Fruit fly (Drosophila melanogaster) whole organism, embryonic: ENCODE measurements around the gene vih.

Experiments
- Ada2b ChIP-seq: fragments of 200-800 bp; sonication (Bioruptor generic); IDR thresholded peaks from 2 replicates; pipeline ENCODE4 v1.3.6; 2022; ENCODE audit warnings: missing biosample characterization, missing genetic modification characterization
- Atf3 ChIP-seq: fragments of 200-800 bp; sonication (Bioruptor generic); optimal IDR thresholded peaks from 3 replicates; lab custom pipeline; 2016; ENCODE audit warnings: missing biosample characterization, missing genetic modification characterization
- Blimp-1 ChIP-seq: fragments of 200-800 bp; sonication (Bioruptor generic); optimal IDR thresholded peaks from 3 replicates; lab custom pipeline; 2018; ENCODE audit warnings: missing biosample characterization, missing genetic modification characterization, mild to moderate bottlenecking, moderate library complexity, missing genetic modification reagents
- Bteb2 ChIP-seq: fragments of 200-800 bp; sonication (Bioruptor generic); optimal IDR thresholded peaks from 2 replicates; lab custom pipeline; 2016; ENCODE audit warnings: missing biosample characterization, missing genetic modification characterization
- CG11085 ChIP-seq: fragments of 200-800 bp; sonication (Bioruptor generic); IDR thresholded peaks from 2 replicates; pipeline ENCODE4 v1.3.6; 2022; ENCODE audit warnings: missing biosample characterization, missing genetic modification characterization
- CG12155 ChIP-seq: fragments of 200-800 bp; sonication (Bioruptor generic); optimal IDR thresholded peaks from 3 replicates; lab custom pipeline; 2016; ENCODE audit warnings: missing biosample characterization, missing genetic modification characterization
- CG15601 ChIP-seq: fragments of 200-800 bp; sonication (Bioruptor generic); optimal IDR thresholded peaks from 3 replicates; lab custom pipeline; 2019; ENCODE audit warnings: missing biosample characterization, mild to moderate bottlenecking, missing genetic modification characterization, moderate library complexity
- CG16813 ChIP-seq: fragments of 200-800 bp; sonication (Bioruptor generic); IDR thresholded peaks from 3 replicates; pipeline ENCODE4 v1.3.6; 2022; ENCODE audit warnings: missing biosample characterization, missing genetic modification characterization; ENCODE audit not compliant: partially characterized antibody
- CG17186 ChIP-seq: fragments of 200-800 bp; sonication (Bioruptor generic); optimal IDR thresholded peaks from 3 replicates; lab custom pipeline; 2017; ENCODE audit warnings: missing biosample characterization, missing genetic modification reagents, missing genetic modification characterization
- CG17361 ChIP-seq: fragments of 200-800 bp; sonication (Bioruptor generic); IDR thresholded peaks from 3 replicates; pipeline ENCODE4 v1.3.6; 2022; ENCODE audit warnings: missing biosample characterization, missing genetic modification characterization
- CG17802 ChIP-seq: fragments of 200-800 bp; sonication (Bioruptor generic); optimal IDR thresholded peaks from 2 replicates; lab custom pipeline; 2018; ENCODE audit warnings: missing biosample characterization, mild to moderate bottlenecking, missing genetic modification characterization, moderate library complexity
- CG1832 ChIP-seq: fragments of 200-800 bp; sonication (Bioruptor generic); optimal IDR thresholded peaks from 2 replicates; lab custom pipeline; 2017; ENCODE audit warnings: missing biosample characterization, mild to moderate bottlenecking, missing genetic modification characterization, inconsistent platforms
- CG18476 ChIP-seq: fragments of 200-800 bp; sonication (Bioruptor generic); optimal IDR thresholded peaks from 2 replicates; lab custom pipeline; 2016; ENCODE audit warnings: missing biosample characterization, mild to moderate bottlenecking, missing genetic modification characterization
- CG18599 ChIP-seq: fragments of 200-800 bp; sonication (Bioruptor generic); optimal IDR thresholded peaks from 3 replicates; lab custom pipeline; 2017; ENCODE audit warnings: missing biosample characterization, missing genetic modification characterization, mild to moderate bottlenecking, moderate library complexity, missing genetic modification reagents
- CG31388 ChIP-seq: fragments of 200-800 bp; sonication (Bioruptor generic); optimal IDR thresholded peaks from 2 replicates; lab custom pipeline; 2016; ENCODE audit warnings: missing biosample characterization, missing genetic modification characterization
- CG3995 ChIP-seq: fragments of 200-800 bp; sonication (Bioruptor generic); optimal IDR thresholded peaks from 3 replicates; lab custom pipeline; 2016; ENCODE audit warnings: missing biosample characterization, missing genetic modification characterization
- CG4424 ChIP-seq: fragments of 200-800 bp; sonication (Bioruptor generic); optimal IDR thresholded peaks from 3 replicates; lab custom pipeline; 2016; ENCODE audit warnings: missing biosample characterization, missing genetic modification characterization
- CG4707 ChIP-seq: fragments of 200-800 bp; sonication (Bioruptor generic); optimal IDR thresholded peaks from 2 replicates; lab custom pipeline; 2018; ENCODE audit warnings: missing biosample characterization, mild to moderate bottlenecking, missing genetic modification characterization, moderate library complexity
- CG6272 ChIP-seq: fragments of 200-800 bp; sonication (Bioruptor generic); IDR thresholded peaks from 2 replicates; pipeline ENCODE4 v1.3.6; 2022; ENCODE audit warnings: missing biosample characterization, missing genetic modification characterization
- CG6654 ChIP-seq: fragments of 200-800 bp; sonication (Bioruptor generic); optimal IDR thresholded peaks from 2 replicates; lab custom pipeline; 2017; ENCODE audit warnings: missing biosample characterization, mild to moderate bottlenecking, missing genetic modification characterization
- CG7357 ChIP-seq: fragments of 200-800 bp; sonication (Bioruptor generic); IDR thresholded peaks from 3 replicates; pipeline ENCODE4 v1.3.6; 2022; ENCODE audit warnings: missing biosample characterization, missing genetic modification characterization
- CG8388 ChIP-seq: fragments of 200-800 bp; sonication (Bioruptor generic); optimal IDR thresholded peaks from 2 replicates; lab custom pipeline; 2019; ENCODE audit warnings: missing biosample characterization, mild to moderate bottlenecking, missing genetic modification characterization, moderate library complexity
- CG9727 ChIP-seq: fragments of 200-800 bp; sonication (Bioruptor generic); optimal IDR thresholded peaks from 3 replicates; lab custom pipeline; 2017; ENCODE audit warnings: missing biosample characterization, mild to moderate bottlenecking, missing genetic modification characterization
- Camta ChIP-seq: fragments of 200-800 bp; sonication (Bioruptor generic); optimal IDR thresholded peaks from 2 replicates; lab custom pipeline; 2016; ENCODE audit warnings: missing biosample characterization, missing genetic modification characterization
- CrebB ChIP-seq: fragments of 200-800 bp; sonication (Bioruptor generic); optimal IDR thresholded peaks from 3 replicates; lab custom pipeline; 2018; ENCODE audit warnings: missing biosample characterization, mild to moderate bottlenecking, missing genetic modification characterization
- Doc2 ChIP-seq: fragments of 200-800 bp; sonication (Bioruptor generic); IDR thresholded peaks from 2 replicates; pipeline ENCODE4 v1.3.6; 2022; ENCODE audit warnings: missing biosample characterization, missing genetic modification characterization
- GATAe ChIP-seq: fragments of 200-800 bp; sonication (Bioruptor generic); conservative IDR thresholded peaks from 2 replicates; pipeline ENCODE4 v1.3.6; 2022; ENCODE audit warnings: missing biosample characterization, missing genetic modification characterization
- H15 ChIP-seq: fragments of 200-800 bp; sonication (Bioruptor generic); IDR thresholded peaks from 3 replicates; pipeline ENCODE4 v1.3.6; 2022; ENCODE audit warnings: missing biosample characterization, missing genetic modification characterization
- Hr78 ChIP-seq, 2 experiments: fragments of 200-800 bp in 1 of 2; fragments of >200 bp in 1 of 2; sonication (Bioruptor generic) in 1 of 2; optimal IDR thresholded peaks; 2 replicates each; lab custom pipeline; 2017 to 2019; ENCODE audit warnings: missing biosample characterization in 2 of 2, missing genetic modification characterization in 2 of 2, mild to moderate bottlenecking in 1 of 2, moderate library complexity in 1 of 2
- Lhr ChIP-seq: fragments of 200-800 bp; sonication (Bioruptor generic); optimal IDR thresholded peaks from 3 replicates; lab custom pipeline; 2017; ENCODE audit warnings: mild to moderate bottlenecking, missing biosample characterization, missing genetic modification reagents, missing genetic modification characterization
- Ptx1 ChIP-seq: fragments of 200-800 bp; sonication (Bioruptor generic); IDR thresholded peaks from 2 replicates; pipeline ENCODE4 v1.3.6; 2022; ENCODE audit warnings: missing biosample characterization, missing genetic modification characterization
- Sry-β ChIP-seq: fragments of 200-800 bp; sonication (Bioruptor generic); optimal IDR thresholded peaks from 2 replicates; lab custom pipeline; 2018; ENCODE audit warnings: missing biosample characterization, mild to moderate bottlenecking, missing genetic modification characterization, moderate library complexity
- Stat92E ChIP-seq, 3 experiments: fragments of >200 bp in 2 of 3; fragments of 200-800 bp in 1 of 3; sonication (Bioruptor generic) in 1 of 3; optimal IDR thresholded peaks; 2 replicates each; lab custom pipeline; 2017 to 2019; ENCODE audit warnings: missing biosample characterization in 3 of 3, missing genetic modification characterization in 3 of 3, mild to moderate bottlenecking in 1 of 3, moderate library complexity in 1 of 3
- al ChIP-seq: fragments of 200-800 bp; sonication (Bioruptor generic); IDR thresholded peaks from 2 replicates; pipeline ENCODE4 v1.3.6; 2022; ENCODE audit warnings: missing biosample characterization, missing genetic modification characterization
- bigmax ChIP-seq: fragments of 200-800 bp; sonication (Bioruptor generic); optimal IDR thresholded peaks from 2 replicates; lab custom pipeline; 2018; ENCODE audit warnings: missing biosample characterization, mild to moderate bottlenecking, missing genetic modification characterization
- corto ChIP-seq: fragments of 200-800 bp; sonication (Bioruptor generic); optimal IDR thresholded peaks from 2 replicates; lab custom pipeline; 2016; ENCODE audit warnings: missing biosample characterization, mild to moderate bottlenecking, missing genetic modification characterization, moderate library complexity
- dysf ChIP-seq: fragments of 200-800 bp; sonication (Bioruptor generic); IDR thresholded peaks from 3 replicates; pipeline ENCODE4 v1.3.6; 2022; ENCODE audit warnings: missing biosample characterization, missing genetic modification characterization
- emc ChIP-seq: fragments of 200-800 bp; sonication (Bioruptor generic); optimal IDR thresholded peaks from 2 replicates; lab custom pipeline; 2016; ENCODE audit warnings: missing biosample characterization, missing genetic modification characterization
- fd102C ChIP-seq: fragments of 200-800 bp; sonication (Bioruptor generic); optimal IDR thresholded peaks from 2 replicates; lab custom pipeline; 2018; ENCODE audit warnings: missing biosample characterization, mild to moderate bottlenecking, missing genetic modification characterization, moderate library complexity
- ken ChIP-seq: fragments of 200-800 bp; sonication (Bioruptor generic); IDR thresholded peaks from 3 replicates; pipeline ENCODE4 v1.3.6; 2022; ENCODE audit warnings: missing biosample characterization, missing genetic modification characterization
- lmd ChIP-seq: fragments of 200-800 bp; sonication (Bioruptor generic); IDR thresholded peaks from 2 replicates; pipeline ENCODE4 v1.3.6; 2022; ENCODE audit warnings: missing biosample characterization, missing genetic modification characterization
- nau ChIP-seq: fragments of 200-800 bp; sonication (Bioruptor generic); optimal IDR thresholded peaks from 3 replicates; lab custom pipeline; 2017; ENCODE audit warnings: missing biosample characterization, mild to moderate bottlenecking, missing genetic modification characterization, missing genetic modification reagents
- nerfin-1 ChIP-seq: fragments of 200-800 bp; sonication (Bioruptor generic); optimal IDR thresholded peaks from 3 replicates; lab custom pipeline; 2019; ENCODE audit warnings: missing biosample characterization, mild to moderate bottlenecking, missing genetic modification characterization, moderate library complexity
- nom ChIP-seq: fragments of 200-800 bp; sonication (Bioruptor generic); optimal IDR thresholded peaks from 2 replicates; lab custom pipeline; 2017; ENCODE audit warnings: missing biosample characterization, missing genetic modification characterization, mild to moderate bottlenecking, moderate library complexity, missing genetic modification reagents
- pnt ChIP-seq: fragments of 200-800 bp; sonication (Bioruptor generic); optimal IDR thresholded peaks from 3 replicates; lab custom pipeline; 2016; ENCODE audit warnings: missing biosample characterization, missing genetic modification characterization
- psq ChIP-seq: fragments of 200-800 bp; sonication (Bioruptor generic); optimal IDR thresholded peaks from 2 replicates; lab custom pipeline; 2017; ENCODE audit warnings: missing biosample characterization, missing genetic modification characterization
- repo ChIP-seq: fragments of 200-800 bp; sonication (Bioruptor generic); optimal IDR thresholded peaks from 2 replicates; lab custom pipeline; 2016; ENCODE audit warnings: missing biosample characterization, missing genetic modification characterization
- schlank ChIP-seq: fragments of 200-800 bp; sonication (Bioruptor generic); optimal IDR thresholded peaks from 2 replicates; lab custom pipeline; 2018; ENCODE audit warnings: missing biosample characterization, mild to moderate bottlenecking, missing genetic modification characterization
- scrt ChIP-seq: fragments of 200-800 bp; sonication (Bioruptor generic); optimal IDR thresholded peaks from 2 replicates; lab custom pipeline; 2018; ENCODE audit warnings: missing biosample characterization, mild to moderate bottlenecking, missing genetic modification characterization, moderate library complexity
- trem ChIP-seq: fragments of 200-800 bp; optimal IDR thresholded peaks from 3 replicates; lab custom pipeline; 2019; ENCODE audit warnings: missing biosample characterization, mild to moderate bottlenecking, missing genetic modification characterization, moderate library complexity
- tx ChIP-seq: fragments of 200-800 bp; sonication (Bioruptor generic); optimal IDR thresholded peaks from 2 replicates; lab custom pipeline; 2016; ENCODE audit warnings: missing biosample characterization, missing genetic modification characterization

The vih gene

dm6 chr3L:12484948-12485347 is 19.1 kb upstream of the vih start, which contains the start of gene CG10663 (continued):
- no peak for TF ChIP-seq Doc2 (GFP tag; lab: Robert Waterston, UW)
- TF ChIP-seq CG17361 (GFP tag; lab: Robert Waterston, UW), result no peak
- TF ChIP-seq Lhr (GFP tag; lab: Kevin White, UChicago), result no peak
- no peak for TF ChIP-seq Sry-β (GFP tag; lab: Kevin White, UChicago)
- peak; percentile 5 for TF ChIP-seq nau (GFP tag; lab: Kevin White, UChicago)
- no peak for TF ChIP-seq al
- no peak for TF ChIP-seq CG4707
- TF ChIP-seq CG17186 (GFP tag; lab: Kevin White, UChicago), result no peak
- TF ChIP-seq fd102C (GFP tag; lab: Kevin White, UChicago), result no peak
- TF ChIP-seq Ptx1 (GFP tag; lab: Robert Waterston, UW), result no peak
- TF ChIP-seq corto (GFP tag; lab: Kevin White, UChicago), result no peak
- no peak; the same call in 1 of the 2 replicates for TF ChIP-seq lmd (GFP tag; lab: Robert Waterston, UW)
- TF ChIP-seq bigmax (GFP tag; lab: Kevin White, UChicago), result no peak
- TF ChIP-seq nerfin-1 (tag; lab: Kevin White, UChicago), result no peak
- TF ChIP-seq CG3995, result no peak
- TF ChIP-seq CG12155 (GFP tag; lab: Kevin White, UChicago), result no peak
- no peak for TF ChIP-seq CG9727 (GFP tag; lab: Kevin White, UChicago)
- TF ChIP-seq CG17802 (tag; lab: Kevin White, UChicago), result no peak
- TF ChIP-seq schlank (tag; lab: Kevin White, UChicago), result no peak
- no peak for TF ChIP-seq CrebB (tag; lab: Kevin White, UChicago)
- no peak for TF ChIP-seq tx (GFP tag; lab: Kevin White, UChicago)
- no peak for TF ChIP-seq repo (GFP tag; lab: Kevin White, UChicago)
- TF ChIP-seq ken (GFP tag; lab: Robert Waterston, UW), result no peak
- no peak for TF ChIP-seq dysf (GFP tag; lab: Robert Waterston, UW)
- no peak for TF ChIP-seq Atf3 (GFP tag; lab: Kevin White, UChicago)
- TF ChIP-seq nom (GFP tag; lab: Kevin White, UChicago), result no peak
- TF ChIP-seq psq (GFP tag; lab: Kevin White, UChicago), result no peak
- no peak for TF ChIP-seq pnt (GFP tag; lab: Kevin White, UChicago)
- TF ChIP-seq CG15601 (tag; lab: Kevin White, UChicago), result no peak
- peak; percentile 28 for TF ChIP-seq Ada2b (GFP tag; lab: Robert Waterston, UW)
- no peak for TF ChIP-seq emc (GFP tag; lab: Kevin White, UChicago)
- no peak for TF ChIP-seq CG18476 (GFP tag; lab: Kevin White, UChicago)
- no peak for TF ChIP-seq CG6654 (GFP tag; lab: Kevin White, UChicago)
- no peak for TF ChIP-seq GATAe
- no peak for TF ChIP-seq CG6272 (GFP tag; lab: Robert Waterston, UW)
- no peak for TF ChIP-seq Hr78 (GFP tag; optimal IDR thresholded peaks at IDR 0.05; lab: Kevin White, UChicago)
- TF ChIP-seq CG4424 (GFP tag; lab: Kevin White, UChicago), result no peak
- no peak for TF ChIP-seq CG7357 (GFP tag; lab: Robert Waterston, UW)
- TF ChIP-seq CG11085 (GFP tag; lab: Robert Waterston, UW), result no peak
- TF ChIP-seq CG31388 (GFP tag; lab: Kevin White, UChicago), result no peak
- peak in 1 of 3 experiments; percentile 32 for TF ChIP-seq Stat92E (GFP tag; optimal IDR thresholded peaks at IDR 0.05; lab: Kevin White, UChicago)
- no peak for TF ChIP-seq Bteb2 (GFP tag; lab: Kevin White, UChicago)
- no peak for TF ChIP-seq CG1832
- no peak for TF ChIP-seq CG18599 (GFP tag; lab: Kevin White, UChicago)
- no peak for TF ChIP-seq scrt (GFP tag; lab: Kevin White, UChicago)
- TF ChIP-seq CG16813 (GFP tag; lab: Robert Waterston, UW), result peak; percentile 43; the same call in 1 of the 3 replicates
- no peak for TF ChIP-seq CG8388 (GFP tag; lab: Kevin White, UChicago)
- 0 out of 3 replicates have a peak, but pooled peaks have one; percentile 30 for TF ChIP-seq H15 (GFP tag; lab: Robert Waterston, UW)
- TF ChIP-seq Blimp-1 (GFP tag; lab: Kevin White, UChicago), result no peak
- no peak for TF ChIP-seq Camta (GFP tag; lab: Kevin White, UChicago)
- no peak for TF ChIP-seq trem (tag; lab: Kevin White, UChicago)
